Fruit fly (Drosophila melanogaster) whole organism, embryonic: ENCODE results near the gene CG32267.

Source experiments
- CG14441 ChIP-seq: fragments of 200-800 bp; sonication (Bioruptor generic); IDR thresholded peaks from 2 replicates; pipeline ENCODE4 v1.3.6; 2022; ENCODE audit warnings: missing biosample characterization, missing genetic modification characterization
- exex ChIP-seq: fragments of 200-800 bp; sonication (Bioruptor generic); optimal IDR thresholded peaks from 4 replicates; lab custom pipeline; 2018; ENCODE audit warnings: missing biosample characterization, mild to moderate bottlenecking, missing genetic modification characterization, moderate library complexity
- vvl ChIP-seq: fragments of 200-800 bp; sonication (Bioruptor generic); IDR thresholded peaks from 2 replicates; pipeline ENCODE4 v1.3.6; 2022; ENCODE audit warnings: missing biosample characterization, missing genetic modification characterization

DNA sequence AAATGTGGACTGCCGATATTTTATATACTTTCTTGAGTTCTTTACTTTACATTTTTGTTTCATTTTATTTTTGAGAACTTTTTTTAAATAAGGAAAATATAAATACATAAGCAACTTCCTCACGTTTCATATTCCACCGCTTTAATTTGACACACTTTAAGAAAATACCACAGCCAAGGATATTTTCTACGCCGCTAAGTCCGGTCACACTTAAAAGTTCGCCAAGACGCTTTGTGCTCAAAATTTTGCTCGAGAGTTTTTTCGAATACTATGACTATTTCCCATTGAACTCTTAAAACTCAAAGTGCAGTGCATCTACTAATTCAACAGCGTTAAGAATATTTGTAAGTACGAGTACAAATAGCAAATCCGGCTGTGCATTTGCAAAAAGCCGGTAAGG lies 10.8 kb downstream of the CG32267 start, which contains the start of the genes CG46463 and armi:
- no peak for TF ChIP-seq CG14441 (GFP tag; lab: Robert Waterston, UW)
- no peak for TF ChIP-seq vvl (GFP tag; lab: Robert Waterston, UW)
- no peak for TF ChIP-seq exex (tag; lab: Kevin White, UChicago)
